Fruit fly (Drosophila melanogaster) whole organism, embryonic: ENCODE data around the gene CG34278.
A peak's percentile ranks its signal among the peaks of the same experiment; 100 is the strongest.

Experiments
- Asciz ChIP-seq: fragments of 200-800 bp; sonication (Bioruptor generic); optimal IDR thresholded peaks from 2 replicates; lab custom pipeline; 2017; ENCODE audit warnings: missing biosample characterization, mild to moderate bottlenecking, missing genetic modification characterization, missing genetic modification reagents
- Atf-2 ChIP-seq: fragments of 200-800 bp; sonication (Bioruptor generic); optimal IDR thresholded peaks from 2 replicates; lab custom pipeline; 2016; ENCODE audit warnings: missing biosample characterization, missing genetic modification characterization
- Bdp1 ChIP-seq: fragments of 200-800 bp; sonication (Bioruptor generic); optimal IDR thresholded peaks from 3 replicates; lab custom pipeline; 2016; ENCODE audit warnings: missing biosample characterization, missing genetic modification characterization
- CG10543 ChIP-seq: fragments of 200-800 bp; sonication (Bioruptor generic); optimal IDR thresholded peaks from 3 replicates; lab custom pipeline; 2017; ENCODE audit warnings: missing biosample characterization, mild to moderate bottlenecking, missing genetic modification characterization, moderate library complexity
- CG11560 ChIP-seq: fragments of 200-800 bp; sonication (Bioruptor generic); IDR thresholded peaks from 3 replicates; pipeline ENCODE4 v1.3.6; 2022; ENCODE audit warnings: missing biosample characterization, missing genetic modification characterization
- CG14050 ChIP-seq: fragments of 200-800 bp; sonication (Bioruptor generic); IDR thresholded peaks from 3 replicates; pipeline ENCODE4 v1.3.6; 2022; ENCODE audit warnings: missing biosample characterization, missing genetic modification characterization
- CG15073 ChIP-seq: fragments of 200-800 bp; sonication (Bioruptor generic); optimal IDR thresholded peaks from 2 replicates; lab custom pipeline; 2016; ENCODE audit warnings: missing biosample characterization, missing genetic modification characterization
- CG17802 ChIP-seq: fragments of 200-800 bp; sonication (Bioruptor generic); optimal IDR thresholded peaks from 2 replicates; lab custom pipeline; 2018; ENCODE audit warnings: missing biosample characterization, mild to moderate bottlenecking, missing genetic modification characterization, moderate library complexity
- CG30403 ChIP-seq: fragments of 200-800 bp; sonication (Bioruptor generic); optimal IDR thresholded peaks from 3 replicates; lab custom pipeline; 2016; ENCODE audit warnings: missing biosample characterization, missing genetic modification characterization
- CG3163 ChIP-seq: fragments of 200-800 bp; sonication (Bioruptor generic); optimal IDR thresholded peaks from 3 replicates; lab custom pipeline; 2016; ENCODE audit warnings: missing biosample characterization, missing genetic modification characterization
- CG6791 ChIP-seq: fragments of 200-800 bp; sonication (Bioruptor generic); IDR thresholded peaks from 3 replicates; pipeline ENCODE4 v1.3.6; 2022; ENCODE audit warnings: missing biosample characterization, missing genetic modification characterization; ENCODE audit not compliant: partially characterized antibody
- CG8765 ChIP-seq: fragments of 200-800 bp; sonication (Bioruptor generic); IDR thresholded peaks from 2 replicates; pipeline ENCODE4 v1.3.6; 2022; ENCODE audit warnings: missing biosample characterization, missing genetic modification characterization
- CG8924 ChIP-seq: fragments of 200-800 bp; optimal IDR thresholded peaks from 3 replicates; lab custom pipeline; 2019; ENCODE audit warnings: missing biosample characterization, mild to moderate bottlenecking, missing genetic modification characterization, moderate library complexity
- CG9609 ChIP-seq: fragments of 200-800 bp; sonication (Bioruptor generic); optimal IDR thresholded peaks from 3 replicates; lab custom pipeline; 2016; ENCODE audit warnings: missing biosample characterization, missing genetic modification characterization
- CoRest ChIP-seq: fragments of 200-800 bp; sonication (Bioruptor generic); optimal IDR thresholded peaks from 3 replicates; lab custom pipeline; 2018; ENCODE audit warnings: missing biosample characterization, mild to moderate bottlenecking, missing genetic modification characterization, moderate library complexity
- Doc3 ChIP-seq: fragments of 200-800 bp; sonication (Bioruptor generic); IDR thresholded peaks from 3 replicates; pipeline ENCODE4 v1.3.6; 2022; ENCODE audit warnings: missing biosample characterization, missing genetic modification characterization; ENCODE audit not compliant: partially characterized antibody
- E2f2 ChIP-seq: fragments of 200-800 bp; sonication (Bioruptor generic); IDR thresholded peaks from 2 replicates; pipeline ENCODE4 v1.3.6; 2022; ENCODE audit warnings: missing biosample characterization, missing genetic modification characterization
- Ets65A ChIP-seq: fragments of 200-800 bp; sonication (Bioruptor generic); peaks from one replicate; lab custom pipeline; 2016; ENCODE audit warnings: missing biosample characterization, missing genetic modification characterization
- Fer2 ChIP-seq: fragments of 200-800 bp; sonication (Bioruptor generic); optimal IDR thresholded peaks from 2 replicates; lab custom pipeline; 2018; ENCODE audit warnings: missing biosample characterization, mild to moderate bottlenecking, missing genetic modification characterization, moderate library complexity
- GATAe ChIP-seq: fragments of 200-800 bp; sonication (Bioruptor generic); conservative IDR thresholded peaks from 2 replicates; pipeline ENCODE4 v1.3.6; 2022; ENCODE audit warnings: missing biosample characterization, missing genetic modification characterization
- HLH4C ChIP-seq: fragments of 200-800 bp; sonication (Bioruptor generic); IDR thresholded peaks from 3 replicates; pipeline ENCODE4 v1.3.6; 2022; ENCODE audit warnings: missing biosample characterization, missing genetic modification characterization; ENCODE audit not compliant: partially characterized antibody
- Hr78 ChIP-seq, 2 experiments: fragments of 200-800 bp in 1 of 2; fragments of >200 bp in 1 of 2; sonication (Bioruptor generic) in 1 of 2; optimal IDR thresholded peaks; 2 replicates each; lab custom pipeline; 2017 to 2019; ENCODE audit warnings: missing biosample characterization in 2 of 2, missing genetic modification characterization in 2 of 2, mild to moderate bottlenecking in 1 of 2, moderate library complexity in 1 of 2
- Kr ChIP-seq: fragments of 200-800 bp; sonication (Bioruptor generic); optimal IDR thresholded peaks from 2 replicates; lab custom pipeline; 2017; ENCODE audit warnings: missing biosample characterization, mild to moderate bottlenecking, missing genetic modification characterization
- Lpt ChIP-seq: fragments of >200 bp; optimal IDR thresholded peaks from 2 replicates; lab custom pipeline; 2018; ENCODE audit warnings: missing biosample characterization, missing genetic modification characterization
- MESR4 ChIP-seq: fragments of 200-800 bp; sonication (Bioruptor generic); optimal IDR thresholded peaks from 2 replicates; lab custom pipeline; 2018; ENCODE audit warnings: missing biosample characterization, mild to moderate bottlenecking, missing genetic modification characterization, moderate library complexity
- Optix ChIP-seq: fragments of 200-800 bp; sonication (Bioruptor generic); IDR thresholded peaks from 3 replicates; pipeline ENCODE4 v1.3.6; 2022; ENCODE audit warnings: missing biosample characterization, missing genetic modification characterization
- Pdp1 ChIP-seq, 2 experiments: fragments of 200-800 bp; sonication (Bioruptor generic); optimal IDR thresholded peaks; 3 replicates each; lab custom pipeline; 2016; ENCODE audit warnings: missing biosample characterization in 2 of 2, missing genetic modification characterization in 2 of 2, mild to moderate bottlenecking in 1 of 2, moderate library complexity in 1 of 2
- Taf1 ChIP-seq: fragments of 200-800 bp; sonication (Bioruptor generic); IDR thresholded peaks from 2 replicates; pipeline ENCODE4 v1.3.6; 2022; ENCODE audit warnings: missing biosample characterization, missing genetic modification characterization
- ac ChIP-seq: fragments of 200-800 bp; sonication (Bioruptor generic); optimal IDR thresholded peaks from 3 replicates; lab custom pipeline; 2017; ENCODE audit warnings: missing biosample characterization, mild to moderate bottlenecking, missing genetic modification characterization
- ap ChIP-seq: fragments of 200-800 bp; sonication (Bioruptor generic); IDR thresholded peaks from 2 replicates; pipeline ENCODE4 v1.3.6; 2022; ENCODE audit warnings: missing biosample characterization, missing genetic modification characterization
- ash1 ChIP-seq: fragments of 200-800 bp; sonication (Bioruptor generic); optimal IDR thresholded peaks from 2 replicates; lab custom pipeline; 2018; ENCODE audit warnings: missing biosample characterization, mild to moderate bottlenecking, missing genetic modification characterization
- bigmax ChIP-seq: fragments of 200-800 bp; sonication (Bioruptor generic); optimal IDR thresholded peaks from 2 replicates; lab custom pipeline; 2018; ENCODE audit warnings: missing biosample characterization, mild to moderate bottlenecking, missing genetic modification characterization
- croc ChIP-seq: fragments of 200-800 bp; sonication (Bioruptor generic); conservative IDR thresholded peaks from 3 replicates; pipeline ENCODE4 v1.3.6; 2022; ENCODE audit warnings: missing biosample characterization, missing genetic modification characterization
- fd3F ChIP-seq: fragments of 200-800 bp; sonication (Bioruptor generic); optimal IDR thresholded peaks from 2 replicates; lab custom pipeline; 2018; ENCODE audit warnings: missing biosample characterization, mild to moderate bottlenecking, missing genetic modification characterization, moderate library complexity
- fu2 ChIP-seq: fragments of 200-800 bp; sonication (Bioruptor generic); optimal IDR thresholded peaks from 2 replicates; lab custom pipeline; 2016; ENCODE audit warnings: missing biosample characterization, missing genetic modification characterization
- gcm2 ChIP-seq: fragments of 200-800 bp; sonication (Bioruptor generic); optimal IDR thresholded peaks from 2 replicates; lab custom pipeline; 2016; ENCODE audit warnings: missing biosample characterization, missing genetic modification characterization
- lbe ChIP-seq: fragments of 200-800 bp; sonication (Bioruptor generic); optimal IDR thresholded peaks from 2 replicates; lab custom pipeline; 2016; ENCODE audit warnings: missing biosample characterization, mild to moderate bottlenecking, missing genetic modification characterization
- lmd ChIP-seq: fragments of 200-800 bp; sonication (Bioruptor generic); IDR thresholded peaks from 2 replicates; pipeline ENCODE4 v1.3.6; 2022; ENCODE audit warnings: missing biosample characterization, missing genetic modification characterization
- lola ChIP-seq, 3 experiments: fragments of >200 bp in 2 of 3; fragments of 200-800 bp in 1 of 3; sonication (Bioruptor generic) in 1 of 3; optimal IDR thresholded peaks; 2 replicates each; lab custom pipeline; 2017 to 2019; ENCODE audit warnings: missing biosample characterization in 3 of 3, missing genetic modification characterization in 3 of 3, mild to moderate bottlenecking in 1 of 3, moderate library complexity in 1 of 3
- ranshi ChIP-seq: fragments of 200-800 bp; sonication (Bioruptor generic); IDR thresholded peaks from 2 replicates; pipeline ENCODE4 v1.3.6; 2022; ENCODE audit warnings: missing biosample characterization, missing genetic modification characterization
- scrt ChIP-seq: fragments of 200-800 bp; sonication (Bioruptor generic); optimal IDR thresholded peaks from 2 replicates; lab custom pipeline; 2018; ENCODE audit warnings: missing biosample characterization, mild to moderate bottlenecking, missing genetic modification characterization, moderate library complexity
- slou ChIP-seq: fragments of 200-800 bp; sonication (Bioruptor generic); optimal IDR thresholded peaks from 3 replicates; lab custom pipeline; 2016; ENCODE audit warnings: missing biosample characterization, missing genetic modification characterization
- sna ChIP-seq: fragments of 200-800 bp; sonication (Bioruptor generic); IDR thresholded peaks from 2 replicates; pipeline ENCODE4 v1.3.6; 2022; ENCODE audit warnings: missing biosample characterization, missing genetic modification characterization; ENCODE audit not compliant: partially characterized antibody
- so ChIP-seq: fragments of 200-800 bp; sonication (Bioruptor generic); IDR thresholded peaks from 3 replicates; pipeline ENCODE4 v1.3.6; 2022; ENCODE audit warnings: missing biosample characterization, missing genetic modification characterization
- ssp ChIP-seq: fragments of 200-800 bp; sonication (Bioruptor generic); IDR thresholded peaks from 2 replicates; pipeline ENCODE4 v1.3.6; 2022; ENCODE audit warnings: missing biosample characterization, missing genetic modification characterization
- tio ChIP-seq: fragments of 200-800 bp; sonication (Bioruptor generic); optimal IDR thresholded peaks from 2 replicates; lab custom pipeline; 2017; ENCODE audit warnings: missing biosample characterization, missing genetic modification characterization, inconsistent platforms
- trem ChIP-seq: fragments of 200-800 bp; optimal IDR thresholded peaks from 3 replicates; lab custom pipeline; 2019; ENCODE audit warnings: missing biosample characterization, mild to moderate bottlenecking, missing genetic modification characterization, moderate library complexity
- ttk ChIP-seq: fragments of 200-800 bp; sonication (Bioruptor generic); IDR thresholded peaks from 2 replicates; pipeline ENCODE4 v2.1.2; 2022; ENCODE audit warnings: missing biosample characterization, missing genetic modification characterization
- wdn ChIP-seq: fragments of 200-800 bp; sonication (Bioruptor generic); IDR thresholded peaks from 2 replicates; pipeline ENCODE4 v1.3.6; 2022; ENCODE audit warnings: missing biosample characterization, missing genetic modification characterization

CG34278 gene

DNA sequence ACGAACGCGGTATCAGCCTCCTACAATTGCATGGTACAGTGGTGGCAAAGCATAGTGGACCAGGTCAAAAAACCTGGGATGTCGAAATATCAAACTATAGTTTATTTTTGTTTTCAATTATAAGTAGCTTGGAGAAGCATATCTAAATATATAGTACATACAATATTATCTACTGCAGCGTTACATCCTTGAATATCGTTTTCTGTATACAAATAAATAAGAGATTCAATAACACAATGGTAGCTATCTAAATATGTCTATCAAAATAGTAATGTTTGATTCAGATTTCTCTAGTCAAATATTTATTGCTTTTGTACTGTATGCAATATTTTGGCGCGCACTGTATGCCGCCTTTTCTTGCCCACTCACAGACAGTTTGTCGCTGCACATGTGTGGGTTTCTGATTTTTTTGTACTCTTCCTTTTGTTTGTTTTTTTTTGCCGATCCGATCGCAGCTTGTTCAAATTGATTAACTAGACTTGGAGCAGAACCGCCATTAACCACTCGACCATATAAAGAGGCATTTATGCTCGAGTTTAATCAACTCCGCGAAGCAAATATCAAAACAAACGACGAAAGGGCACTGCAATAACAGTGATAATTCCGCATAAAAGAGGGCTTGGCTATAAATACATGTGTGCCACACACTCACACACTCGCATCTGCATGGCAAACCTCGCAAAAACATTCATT is 39.5 kb upstream of the CG34278 start (continued):
- TF ChIP-seq croc (peak; percentile 88), so (GFP tag; lab: Robert Waterston, UW) (peak; percentile 96), Hr78 (GFP tag; optimal IDR thresholded peaks at IDR 0.05; lab: Kevin White, UChicago) (peak in 1 of 2 experiments; percentile 91), ttk (GFP tag; lab: Robert Waterston, UW) (peak; percentile 86), ap (GFP tag; lab: Robert Waterston, UW) (peak; percentile 86), CG8924 (tag; lab: Kevin White, UChicago) (peak; percentile 96), slou (peak; percentile 92), CG3163 (GFP tag; lab: Kevin White, UChicago) (peak; percentile 61), Fer2 (tag; lab: Kevin White, UChicago) (peak; percentile 69), CG15073 (GFP tag; lab: Kevin White, UChicago) (peak; percentile 98), Atf-2 (GFP tag; lab: Kevin White, UChicago) (peak; percentile 87), Taf1 (peak; percentile 82; the same call in 1 of the 2 replicates), CoRest (tag; lab: Kevin White, UChicago) (peak; percentile 96), scrt (GFP tag; lab: Kevin White, UChicago) (peak; percentile 77), lola (GFP tag; optimal IDR thresholded peaks at IDR 0.05; lab: Kevin White, UChicago) (peak in 1 of 3 experiments; percentile 97), Ets65A (GFP tag; lab: Kevin White, UChicago) (peak; percentile 96), trem (tag; lab: Kevin White, UChicago) (peak; percentile 93), CG11560 (tag; lab: Robert Waterston, UW) (peak; percentile 80; the same call in 2 of the 3 replicates), MESR4 (peak; percentile 15), wdn (peak; percentile 82), CG9609 (GFP tag; lab: Kevin White, UChicago) (peak; percentile 87), CG30403 (GFP tag; lab: Kevin White, UChicago) (peak; percentile 97), lmd (peak; percentile 94), tio (GFP tag; lab: Kevin White, UChicago) (peak; percentile 97), CG10543 (peak; percentile 87), Optix (GFP tag; lab: Robert Waterston, UW) (peak; percentile 85), sna (GFP tag; lab: Robert Waterston, UW) (no peak), Kr (GFP tag; lab: Kevin White, UChicago) (peak; percentile 66), E2f2 (GFP tag; lab: Robert Waterston, UW) (peak; percentile 78), Lpt (no peak), bigmax (GFP tag; lab: Kevin White, UChicago) (no peak), lbe (peak; percentile 89), Bdp1 (GFP tag; lab: Kevin White, UChicago) (peak; percentile 86), gcm2 (peak; percentile 84), ssp (GFP tag; lab: Robert Waterston, UW) (peak; percentile 85), ranshi (GFP tag; lab: Robert Waterston, UW) (peak; percentile 93), CG6791 (GFP tag; lab: Robert Waterston, UW) (no peak), ac (peak; percentile 85), Pdp1 (GFP tag; optimal IDR thresholded peaks at IDR 0.05; lab: Kevin White, UChicago) (peak; percentile 87 to 92), fu2 (peak; percentile 78), Doc3 (GFP tag; lab: Robert Waterston, UW) (no peak), CG17802 (tag; lab: Kevin White, UChicago) (peak; percentile 63), GATAe (GFP tag; lab: Robert Waterston, UW) (peak; percentile 47), Asciz (peak; percentile 97), ash1 (peak; percentile 55), HLH4C (GFP tag; lab: Robert Waterston, UW) (no peak), CG14050 (GFP tag; lab: Robert Waterston, UW) (peak; percentile 93), fd3F (peak; percentile 91), CG8765 (GFP tag; lab: Robert Waterston, UW) (peak; percentile 73)
